Fruit fly (Drosophila melanogaster): ENCODE data around the gene ppk21.

DNA sequence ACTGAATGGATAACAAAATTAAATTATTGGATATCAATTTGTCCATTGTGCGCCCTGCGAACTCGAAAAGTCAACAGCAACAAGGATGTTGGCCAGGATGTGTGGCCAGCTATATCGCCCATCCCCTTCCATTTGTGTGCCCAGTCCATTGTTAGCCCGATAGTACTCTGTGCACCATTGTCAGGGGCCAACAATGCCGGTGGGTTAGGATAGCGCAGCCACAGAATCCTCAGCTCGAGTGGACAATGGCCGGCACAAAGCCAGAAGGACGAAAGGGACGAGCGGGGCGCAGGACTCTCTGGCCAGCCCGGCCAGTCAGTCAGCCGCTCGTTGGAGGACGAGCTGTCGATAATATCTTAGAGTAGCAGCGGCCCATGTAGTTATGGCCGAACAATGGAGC lies 33.3 kb downstream of the ppk21 start:
- TF ChIP-seq CG8478 (optimal IDR thresholded peaks at IDR 0.05) (no peak), CTCF (optimal IDR thresholded peaks at IDR 0.05) (no peak)

Measured in S2 (cell line).